Fruit fly (Drosophila melanogaster) whole organism, pupa: Measurements from ENCODE around the gene mtsh.
A peak's percentile ranks its signal among the peaks of the same experiment; 100 is the strongest.

Source experiments
- CG10348 ChIP-seq: fragments of 200-800 bp; sonication (Bioruptor generic); IDR thresholded peaks from 2 replicates; pipeline ENCODE4 v1.3.6; 2022; ENCODE audit warnings: missing biosample characterization, missing genetic modification characterization
- CG8301 ChIP-seq: fragments of 200-800 bp; sonication (Bioruptor generic); optimal IDR thresholded peaks from 2 replicates; lab custom pipeline; 2018; ENCODE audit warnings: missing biosample characterization, mild to moderate bottlenecking, missing genetic modification characterization
- D1 ChIP-seq: fragments of 200-800 bp; sonication (Bioruptor generic); optimal IDR thresholded peaks from 2 replicates; lab custom pipeline; 2018; ENCODE audit warnings: missing biosample characterization, mild to moderate bottlenecking, missing genetic modification characterization, moderate library complexity
- Ets98B ChIP-seq: fragments of 200-800 bp; sonication (Bioruptor generic); IDR thresholded peaks from 2 replicates; pipeline ENCODE4 v1.3.6; 2022; ENCODE audit warnings: missing biosample characterization, missing genetic modification characterization
- gl ChIP-seq: fragments of 200-800 bp; sonication (Bioruptor generic); optimal IDR thresholded peaks from 2 replicates; lab custom pipeline; 2018; ENCODE audit warnings: missing biosample characterization, mild to moderate bottlenecking, missing genetic modification characterization

dm6 chr2L:8325150-8325549, 5.4 kb upstream of the mtsh start, which contains the start of gene CG7781:
- no peak for TF ChIP-seq CG10348 (GFP tag; lab: Robert Waterston, UW)
- no peak for TF ChIP-seq gl (tag; lab: Kevin White, UChicago)
- peak; percentile 46; the same call in 1 of the 2 replicates for TF ChIP-seq Ets98B
- no peak for TF ChIP-seq CG8301 (tag; lab: Kevin White, UChicago)
- TF ChIP-seq D1 (tag; lab: Kevin White, UChicago) = no peak
